Fruit fly (Drosophila melanogaster): Measurements from ENCODE around the gene CG46459.

- no peak for TF ChIP-seq CG8478 (optimal IDR thresholded peaks at IDR 0.05)
- TF ChIP-seq pan (optimal IDR thresholded peaks at IDR 0.05), result no peak
- no peak for TF ChIP-seq psq (optimal IDR thresholded peaks at IDR 0.05)
These were observed 39.4 kb downstream of the CG46459 start, which contains the start of gene tomboy20 for dm6 chr3R:10735857-10736256.

Data from whole organism.